Worm (Caenorhabditis elegans) whole organism, L4 larva: ENCODE measurements around the gene F47C12.13.

Experiments
- F26F4.8 ChIP-seq: fragments of 200-800 bp; sonication (Bioruptor generic); conservative IDR thresholded peaks from 2 replicates; pipeline ENCODE4 v1.3.6; 2022; ENCODE audit warnings: missing genetic modification characterization, missing compliant biosample characterization
- R02D3.7 ChIP-seq: fragments of 150-350 bp; sonication (generic microtip); optimal IDR thresholded peaks from 3 replicates; lab custom pipeline; 2014; ENCODE audit warnings: missing biosample characterization, missing genetic modification characterization
- T20F7.1 ChIP-seq: fragments of 200-800 bp; sonication (Bioruptor generic); optimal IDR thresholded peaks from 2 replicates; lab custom pipeline; 2018; ENCODE audit warnings: mild to moderate bottlenecking, missing genetic modification characterization, missing compliant biosample characterization
- ZK337.2 ChIP-seq: fragments of 200-800 bp; sonication (Bioruptor generic); IDR thresholded peaks from 2 replicates; pipeline ENCODE4 v1.3.6; 2022; ENCODE audit warnings: missing genetic modification reagents, missing genetic modification characterization, missing compliant biosample characterization
- aha-1 ChIP-seq: fragments of 150-350 bp; peaks from one replicate; lab custom pipeline; 2014; ENCODE audit warnings: missing biosample characterization, missing genetic modification characterization
- ama-1 ChIP-seq: fragments of 150-350 bp; optimal IDR thresholded peaks from 2 replicates; lab custom pipeline; 2014; ENCODE audit warnings: inconsistent platforms, mixed read lengths
- arid-1 ChIP-seq: fragments of 200-800 bp; sonication (Bioruptor generic); conservative IDR thresholded peaks from 2 replicates; pipeline ENCODE4 v1.3.6; 2022; ENCODE audit warnings: missing genetic modification reagents, missing genetic modification characterization, missing compliant biosample characterization
- ceh-20 ChIP-seq: fragments of 200-800 bp; sonication (Bioruptor generic); IDR thresholded peaks from 2 replicates; pipeline ENCODE4 v1.3.6; 2022; ENCODE audit warnings: missing genetic modification reagents, missing genetic modification characterization, missing compliant biosample characterization
- daf-12 ChIP-seq: fragments of 150-350 bp; optimal IDR thresholded peaks from 2 replicates; lab custom pipeline; 2014; ENCODE audit warnings: missing biosample characterization, missing genetic modification reagents, missing genetic modification characterization
- daf-16 ChIP-seq, 3 experiments: sonication (generic microtip); optimal IDR thresholded peaks; 2 replicates each; lab custom pipeline; 2016 to 2017; ENCODE audit warnings: missing genetic modification characterization in 3 of 3, missing genetic modification reagents in 3 of 3, mild to moderate bottlenecking in 2 of 3, missing compliant biosample characterization in 2 of 3, missing biosample characterization in 1 of 3, moderate library complexity in 1 of 3
- daf-8 ChIP-seq: fragments of 200-800 bp; sonication (Bioruptor generic); IDR thresholded peaks from 2 replicates; pipeline ENCODE4 v1.3.6; 2022; ENCODE audit warnings: missing genetic modification characterization, missing compliant biosample characterization
- dmd-6 ChIP-seq: fragments of 200-800 bp; sonication (Bioruptor generic); IDR thresholded peaks from 2 replicates; pipeline ENCODE4 v1.3.6; 2022; ENCODE audit warnings: missing genetic modification reagents, missing genetic modification characterization, missing compliant biosample characterization
- duxl-1 ChIP-seq: sonication (generic microtip); optimal IDR thresholded peaks from 2 replicates; lab custom pipeline; 2016; ENCODE audit warnings: mild to moderate bottlenecking, missing genetic modification characterization, moderate library complexity, missing compliant biosample characterization; ENCODE audit not compliant: poor library complexity
- gei-8 ChIP-seq: fragments of 200-800 bp; sonication (Bioruptor generic); optimal IDR thresholded peaks from 2 replicates; lab custom pipeline; 2018; ENCODE audit warnings: mild to moderate bottlenecking, missing genetic modification characterization, missing compliant biosample characterization
- hlh-11 ChIP-seq: fragments of 200-800 bp; sonication (Bioruptor generic); optimal IDR thresholded peaks from 2 replicates; lab custom pipeline; 2018; ENCODE audit warnings: mild to moderate bottlenecking, missing genetic modification characterization, missing compliant biosample characterization
- hmg-1.1 ChIP-seq: fragments of 200-800 bp; sonication (Bioruptor generic); IDR thresholded peaks from 2 replicates; pipeline ENCODE4 v1.3.6; 2022; ENCODE audit warnings: missing genetic modification reagents, missing genetic modification characterization, missing compliant biosample characterization
- jun-1 ChIP-seq: fragments of 150-350 bp; optimal IDR thresholded peaks from 2 replicates; lab custom pipeline; 2014; ENCODE audit warnings: missing biosample characterization, missing genetic modification reagents, missing genetic modification characterization
- lim-7 ChIP-seq: fragments of 200-800 bp; sonication (Bioruptor generic); IDR thresholded peaks from 2 replicates; pipeline ENCODE4 v1.3.6; 2022; ENCODE audit warnings: missing genetic modification characterization, missing compliant biosample characterization
- lin-1 ChIP-seq: fragments of 200-800 bp; sonication (Bioruptor generic); IDR thresholded peaks from 2 replicates; pipeline ENCODE4 v1.3.6; 2022; ENCODE audit warnings: missing genetic modification reagents, missing genetic modification characterization, missing compliant biosample characterization
- lin-15B ChIP-seq: fragments of 150-350 bp; sonication (generic microtip); optimal IDR thresholded peaks from 3 replicates; lab custom pipeline; 2014; ENCODE audit warnings: missing biosample characterization, missing genetic modification characterization
- lin-29 ChIP-seq: fragments of 200-800 bp; sonication (Bioruptor generic); IDR thresholded peaks from 2 replicates; pipeline ENCODE4 v1.3.6; 2022; ENCODE audit warnings: missing genetic modification reagents, missing genetic modification characterization, missing compliant biosample characterization
- lin-38 ChIP-seq: fragments of 200-800 bp; sonication (Bioruptor generic); IDR thresholded peaks from 2 replicates; pipeline ENCODE4 v1.3.6; 2022; ENCODE audit warnings: missing genetic modification reagents, missing genetic modification characterization, missing compliant biosample characterization
- lsy-2 ChIP-seq, 2 experiments: fragments of 150-350 bp in 1 of 2; sonication (generic microtip) in 1 of 2; optimal IDR thresholded peaks; 2 replicates each; lab custom pipeline; 2014 to 2017; ENCODE audit warnings: missing biosample characterization in 2 of 2, missing genetic modification characterization in 2 of 2
- mdl-1 ChIP-seq, 2 experiments: fragments of 150-350 bp in 1 of 2; sonication (generic microtip) in 1 of 2; optimal IDR thresholded peaks; 2 replicates each; lab custom pipeline; 2014 to 2017; ENCODE audit warnings: missing biosample characterization in 2 of 2, missing genetic modification characterization in 2 of 2
- mdt-29 ChIP-seq: fragments of 200-800 bp; sonication (Bioruptor generic); IDR thresholded peaks from 2 replicates; pipeline ENCODE4 v1.3.6; 2022; ENCODE audit warnings: missing genetic modification reagents, missing genetic modification characterization, missing compliant biosample characterization
- mep-1 ChIP-seq: fragments of 150-350 bp; sonication (generic microtip); optimal IDR thresholded peaks from 3 replicates; lab custom pipeline; 2014; ENCODE audit warnings: missing biosample characterization, missing genetic modification characterization
- mxl-3 ChIP-seq: fragments of 200-800 bp; sonication (Bioruptor generic); optimal IDR thresholded peaks from 2 replicates; lab custom pipeline; 2018; ENCODE audit warnings: mild to moderate bottlenecking, missing genetic modification characterization, missing compliant biosample characterization
- nhr-111 ChIP-seq: fragments of 200-800 bp; sonication (Bioruptor generic); optimal IDR thresholded peaks from 2 replicates; lab custom pipeline; 2018; ENCODE audit warnings: mild to moderate bottlenecking, missing genetic modification characterization, missing compliant biosample characterization
- nhr-237 ChIP-seq: sonication (generic microtip); optimal IDR thresholded peaks from 2 replicates; lab custom pipeline; 2017; ENCODE audit warnings: missing biosample characterization, missing genetic modification characterization
- nhr-41 ChIP-seq: fragments of 200-800 bp; sonication (Bioruptor generic); IDR thresholded peaks from 2 replicates; pipeline ENCODE4 v1.3.6; 2022; ENCODE audit warnings: missing genetic modification reagents, missing genetic modification characterization, missing compliant biosample characterization
- nhr-42 ChIP-seq: fragments of 200-800 bp; sonication (Bioruptor generic); IDR thresholded peaks from 2 replicates; pipeline ENCODE4 v1.3.6; 2022; ENCODE audit warnings: missing genetic modification characterization, missing compliant biosample characterization
- nhr-76 ChIP-seq: fragments of 150-350 bp; optimal IDR thresholded peaks from 2 replicates; lab custom pipeline; 2014; ENCODE audit warnings: missing biosample characterization, missing genetic modification characterization
- nhr-77 ChIP-seq: fragments of 150-350 bp; optimal IDR thresholded peaks from 2 replicates; lab custom pipeline; 2014; ENCODE audit warnings: missing biosample characterization, missing genetic modification characterization
- php-3 ChIP-seq: fragments of 200-800 bp; sonication (Bioruptor generic); IDR thresholded peaks from 2 replicates; pipeline ENCODE4 v1.3.6; 2022; ENCODE audit warnings: missing genetic modification reagents, missing genetic modification characterization, missing compliant biosample characterization
- pqm-1 ChIP-seq: sonication (generic microtip); optimal IDR thresholded peaks from 2 replicates; lab custom pipeline; 2017; ENCODE audit warnings: missing biosample characterization, missing genetic modification characterization
- rbr-2 ChIP-seq: sonication (generic microtip); optimal IDR thresholded peaks from 2 replicates; lab custom pipeline; 2016; ENCODE audit warnings: missing genotype, missing genetic modification characterization, missing compliant biosample characterization
- set-16 ChIP-seq: fragments of 200-800 bp; sonication (Bioruptor generic); IDR thresholded peaks from 2 replicates; pipeline ENCODE4 v1.3.6; 2022; ENCODE audit warnings: missing genetic modification reagents, missing genetic modification characterization, missing compliant biosample characterization
- skn-1 ChIP-seq: fragments of 150-350 bp; optimal IDR thresholded peaks from 2 replicates; lab custom pipeline; 2014; ENCODE audit warnings: missing biosample characterization, missing genetic modification characterization
- snpc-1.2 ChIP-seq: fragments of 200-800 bp; sonication (Bioruptor generic); IDR thresholded peaks from 2 replicates; pipeline ENCODE4 v1.3.6; 2022; ENCODE audit warnings: missing genetic modification reagents, missing genetic modification characterization, missing compliant biosample characterization
- snpc-4 ChIP-seq: fragments of 150-350 bp; optimal IDR thresholded peaks from 2 replicates; lab custom pipeline; 2014; ENCODE audit warnings: missing biosample characterization, missing genetic modification characterization
- spr-1 ChIP-seq: sonication (generic microtip); optimal IDR thresholded peaks from 2 replicates; lab custom pipeline; 2016; ENCODE audit warnings: mild to moderate bottlenecking, missing genetic modification characterization, missing compliant biosample characterization
- spr-3 ChIP-seq: fragments of 200-800 bp; sonication (Bioruptor generic); optimal IDR thresholded peaks from 2 replicates; lab custom pipeline; 2018; ENCODE audit warnings: mild to moderate bottlenecking, missing genetic modification characterization, missing compliant biosample characterization
- tag-97 ChIP-seq: fragments of 200-800 bp; sonication (Bioruptor generic); IDR thresholded peaks from 2 replicates; pipeline ENCODE4 v1.3.6; 2022; ENCODE audit warnings: missing genetic modification characterization, missing compliant biosample characterization
- tra-1 ChIP-seq: fragments of 200-800 bp; sonication (Bioruptor generic); IDR thresholded peaks from 2 replicates; pipeline ENCODE4 v1.3.6; 2022; ENCODE audit warnings: missing genetic modification reagents, missing genetic modification characterization, missing compliant biosample characterization
- unc-130 ChIP-seq: sonication (generic microtip); optimal IDR thresholded peaks from 2 replicates; lab custom pipeline; 2016; ENCODE audit warnings: missing genetic modification reagents, missing genetic modification characterization, missing compliant biosample characterization
- unc-39 ChIP-seq: sonication (generic microtip); optimal IDR thresholded peaks from 2 replicates; lab custom pipeline; 2017; ENCODE audit warnings: missing biosample characterization, missing genetic modification characterization
- unc-62 ChIP-seq, 3 experiments: fragments of 150-350 bp in 1 of 3; sonication (generic microtip); optimal IDR thresholded peaks in 2 of 3; peaks in 1 of 3; 1 replicate in 1 of 3; 2 replicates in 2 of 3; lab custom pipeline; 2014 to 2017; ENCODE audit warnings: missing biosample characterization in 3 of 3, missing genetic modification characterization in 3 of 3, missing genetic modification reagents in 3 of 3, missing genotype in 1 of 3
- zip-11 ChIP-seq: fragments of 200-800 bp; sonication (Bioruptor generic); IDR thresholded peaks from 2 replicates; pipeline ENCODE4 v1.3.6; 2022; ENCODE audit warnings: missing genetic modification characterization, missing compliant biosample characterization

F47C12.13 gene

ce11 chrIV:4019836-4020235, 25.6 kb upstream of the F47C12.13 start (continued):
- TF ChIP-seq hlh-11 (peak; percentile 92), tra-1 (peak; percentile 46), lsy-2 (tag; optimal IDR thresholded peaks at IDR 0.05; lab: Kevin White, UChicago) (peak; percentile 66 to 79), hmg-1.1 (GFP tag; lab: Robert Waterston, UW) (peak; percentile 81), lin-29 (GFP tag; lab: Robert Waterston, UW) (no peak), daf-16 (GFP tag; optimal IDR thresholded peaks at IDR 0.05; lab: Kevin White, UChicago) (no peak), daf-16 (tag; optimal IDR thresholded peaks at IDR 0.05; lab: Kevin White, UChicago) (peak; percentile 20), ama-1 (peak; percentile 9), T20F7.1 (GFP tag; lab: Kevin White, UChicago) (no peak), tag-97 (GFP tag; lab: Robert Waterston, UW) (no peak), jun-1 (tag; lab: Kevin White, UChicago) (peak; percentile 61), spr-1 (peak; percentile 41), daf-8 (GFP tag; lab: Robert Waterston, UW) (no peak), skn-1 (tag; lab: Kevin White, UChicago) (no peak)

ce11 chrIV:4018692-4019387, 24.6 kb upstream of the F47C12.13 start:
- peak in 1 of 2 experiments; percentile 97 for TF ChIP-seq unc-62 (GFP tag; optimal IDR thresholded peaks at IDR 0.05 in 1 of 2; lab: Kevin White, UChicago)
- TF ChIP-seq unc-62 (tag; optimal IDR thresholded peaks at IDR 0.05; lab: Kevin White, UChicago) = no peak
- TF ChIP-seq gei-8 (GFP tag; lab: Kevin White, UChicago) = no peak
- TF ChIP-seq mdt-29 (GFP tag; lab: Robert Waterston, UW) = no peak
- no peak for TF ChIP-seq snpc-1.2 (GFP tag; lab: Robert Waterston, UW)
- TF ChIP-seq nhr-42 (GFP tag; lab: Robert Waterston, UW) = no peak
- TF ChIP-seq nhr-76 = no peak
- TF ChIP-seq set-16 (GFP tag; lab: Robert Waterston, UW) = peak; percentile 89
- TF ChIP-seq nhr-237 (tag; lab: Kevin White, UChicago) = no peak
- TF ChIP-seq lim-7 (GFP tag; lab: Robert Waterston, UW) = no peak
- peak; percentile 73 for TF ChIP-seq aha-1
- TF ChIP-seq lin-1 = no peak
- TF ChIP-seq lin-29 (GFP tag; lab: Robert Waterston, UW) = no peak
- TF ChIP-seq ZK337.2 (GFP tag; lab: Robert Waterston, UW) = no peak
- no peak for TF ChIP-seq spr-3 (GFP tag; lab: Kevin White, UChicago)
- no peak for TF ChIP-seq mxl-3 (GFP tag; lab: Kevin White, UChicago)
- no peak for TF ChIP-seq nhr-111
- no peak for TF ChIP-seq skn-1 (tag; lab: Kevin White, UChicago)
- no peak for TF ChIP-seq ceh-20 (GFP tag; lab: Robert Waterston, UW)
- TF ChIP-seq T20F7.1 (GFP tag; lab: Kevin White, UChicago) = no peak
- TF ChIP-seq duxl-1 (tag; lab: Kevin White, UChicago) = no peak
- no peak for TF ChIP-seq mdl-1 (tag; optimal IDR thresholded peaks at IDR 0.05; lab: Kevin White, UChicago)
- no peak for TF ChIP-seq snpc-4
- TF ChIP-seq pqm-1 (tag; lab: Kevin White, UChicago) = no peak
- no peak for TF ChIP-seq unc-130 (GFP tag; lab: Kevin White, UChicago)
- no peak for TF ChIP-seq zip-11 (GFP tag; lab: Robert Waterston, UW)
- no peak for TF ChIP-seq nhr-77 (tag; lab: Kevin White, UChicago)
- TF ChIP-seq mep-1 (tag; lab: Kevin White, UChicago) = no peak
- no peak for TF ChIP-seq lin-15B (tag; lab: Kevin White, UChicago)
- TF ChIP-seq nhr-41 (GFP tag; lab: Robert Waterston, UW) = no peak
- no peak for TF ChIP-seq unc-39 (tag; lab: Kevin White, UChicago)
- no peak for TF ChIP-seq R02D3.7 (tag; lab: Kevin White, UChicago)
- no peak for TF ChIP-seq rbr-2 (tag; lab: Kevin White, UChicago)
- TF ChIP-seq lin-38 (GFP tag; lab: Robert Waterston, UW) = no peak
- peak; percentile 54 for TF ChIP-seq dmd-6
- no peak for TF ChIP-seq hmg-1.1 (GFP tag; lab: Robert Waterston, UW)
- TF ChIP-seq php-3 = peak; percentile 38; the same call in 1 of the 2 replicates
- TF ChIP-seq F26F4.8 (GFP tag; lab: Robert Waterston, UW) = no peak
- no peak for TF ChIP-seq daf-12 (tag; lab: Kevin White, UChicago)
- TF ChIP-seq arid-1 (GFP tag; lab: Robert Waterston, UW) = no peak
